Fruit fly (Drosophila melanogaster): Measurements from ENCODE around the gene PGS1.

Gene PGS1

dm6 chr3R:18758548-18759257 is 12.9 kb upstream of the PGS1 start, which contains the start of gene Epg5 (continued):
- TF ChIP-seq CG9609 (GFP tag; optimal IDR thresholded peaks at IDR 0.05) (peak; percentile 59), CG1647 (GFP tag; optimal IDR thresholded peaks at IDR 0.05) (peak; percentile 77), dati (GFP tag; IDR thresholded peaks at IDR 0.05) (no peak), Neu2 (GFP tag; optimal IDR thresholded peaks at IDR 0.05; ENCODE audit: borderline replicate concordance) (no peak)

- TF ChIP-seq ken (GFP tag; IDR thresholded peaks at IDR 0.05) = no peak
- TF ChIP-seq CG16779 (GFP tag; IDR thresholded peaks at IDR 0.05) = 0 out of 2 replicates have a peak, but pooled peaks have one; percentile 5
Measured at dm6 chr3R:18749786-18750185, 3.9 kb upstream of the PGS1 start.

- TF ChIP-seq CG10366 (GFP tag; IDR thresholded peaks at IDR 0.05) (peak; percentile 8; the same call in 1 of the 2 replicates), wor (GFP tag; IDR thresholded peaks at IDR 0.05) (no peak), Ets65A (GFP tag) (peak; percentile 91), CG14014 (GFP tag; IDR thresholded peaks at IDR 0.05) (no peak)
Measured at dm6 chr3R:18748087-18748486, 2.2 kb upstream of the PGS1 start.

dm6 chr3R:18743270-18743922 is 2.4 kb downstream of the PGS1 start, which contains the start of gene Mekk1:
Mekk1 (minus strand) TSS chr3R:18743594.
- TF ChIP-seq unc-4 (GFP tag; IDR thresholded peaks at IDR 0.05; ENCODE audit: partially characterized antibody) (peak; percentile 74), CG10654 (GFP tag; optimal IDR thresholded peaks at IDR 0.05) (peak; percentile 6), Antp (GFP tag; optimal IDR thresholded peaks at IDR 0.05) (peak; percentile 31), CG12659 (GFP tag; optimal IDR thresholded peaks at IDR 0.05) (peak; percentile 60), exex (tag; optimal IDR thresholded peaks at IDR 0.05) (peak; percentile 5), D19B (GFP tag; optimal IDR thresholded peaks at IDR 0.05) (peak; percentile 39), CG17361 (GFP tag; IDR thresholded peaks at IDR 0.05) (peak; percentile 58), tap (tag; optimal IDR thresholded peaks at IDR 0.05) (no peak), Mes4 (GFP tag; optimal IDR thresholded peaks at IDR 0.05) (no peak), CG10979 (tag; optimal IDR thresholded peaks at IDR 0.05) (peak; percentile 2), Rx (GFP tag; IDR thresholded peaks at IDR 0.05) (no peak), CG34376 (GFP tag; optimal IDR thresholded peaks at IDR 0.05) (peak; percentile 66), chinmo (GFP tag; IDR thresholded peaks at IDR 0.05; ENCODE audit: partially characterized antibody) (peak; percentile 66; the same call in 1 of the 4 replicates), CG13424 (tag; optimal IDR thresholded peaks at IDR 0.05) (peak; percentile 74), CG18619 (GFP tag; optimal IDR thresholded peaks at IDR 0.05) (peak; percentile 13), Hsf (GFP tag; optimal IDR thresholded peaks at IDR 0.05) (peak; percentile 57), CG18011 (GFP tag; optimal IDR thresholded peaks at IDR 0.05) (peak; percentile 4), CG4282 (GFP tag; optimal IDR thresholded peaks at IDR 0.05) (peak; percentile 8), fu2 (GFP tag; optimal IDR thresholded peaks at IDR 0.05) (peak; percentile 66), mirr (GFP tag; optimal IDR thresholded peaks at IDR 0.05) (no peak), pnt (GFP tag; optimal IDR thresholded peaks at IDR 0.05) (peak; percentile 9), seq (GFP tag; IDR thresholded peaks at IDR 0.05) (no peak), lola (GFP tag; optimal IDR thresholded peaks at IDR 0.05) (peak in 1 of 3 experiments; percentile 30), mam (GFP tag; optimal IDR thresholded peaks at IDR 0.05) (peak; percentile 70), Adf1 (GFP tag; IDR thresholded peaks at IDR 0.05) (no peak), bsh (GFP tag; optimal IDR thresholded peaks at IDR 0.05) (peak in 1 of 2 experiments; percentile 51), Blimp-1 (GFP tag; optimal IDR thresholded peaks at IDR 0.05) (peak; percentile 26), Aef1 (GFP tag; IDR thresholded peaks at IDR 0.05) (peak; percentile 31; the same call in 1 of the 3 replicates), klu (GFP tag; IDR thresholded peaks at IDR 0.05) (no peak), Chrac-16 (GFP tag; optimal IDR thresholded peaks at IDR 0.05) (peak; percentile 42), E2f2 (GFP tag; IDR thresholded peaks at IDR 0.05) (peak; percentile 94), caup (GFP tag; optimal IDR thresholded peaks at IDR 0.05; ENCODE audit: severe bottlenecking) (peak; percentile 41), CG5245 (GFP tag; optimal IDR thresholded peaks at IDR 0.05) (peak; percentile 29)
